Worm (Caenorhabditis elegans): Measurements from ENCODE around the gene B0198.2.

DNA sequence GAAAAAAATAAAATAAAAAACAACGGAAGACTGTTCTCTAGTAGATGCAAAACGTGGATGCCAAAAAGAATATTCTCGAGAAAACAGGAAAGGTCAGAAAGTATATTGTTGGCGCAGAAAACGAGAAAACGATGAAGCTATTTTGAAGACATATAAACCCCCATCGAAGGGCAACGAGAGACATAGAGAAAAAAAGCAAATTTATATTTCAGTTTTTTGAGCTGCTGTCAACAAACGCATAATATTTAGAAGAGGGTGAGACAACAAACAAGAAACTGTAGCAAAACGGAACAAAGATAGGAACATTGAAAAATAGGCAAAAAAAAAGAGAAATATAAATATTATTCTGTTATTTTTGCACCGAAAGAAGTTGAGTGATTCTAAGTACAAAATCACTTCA, 33.3 kb upstream of the B0198.2 start:
- no peak for TF ChIP-seq ama-1 (optimal IDR thresholded peaks at IDR 0.05)
- no peak for TF ChIP-seq tra-4 (tag; optimal IDR thresholded peaks at IDR 0.05)
- no peak for TF ChIP-seq tbx-37 (GFP tag; conservative IDR thresholded peaks at IDR 0.05)
- no peak for TF ChIP-seq ets-7 (tag; optimal IDR thresholded peaks at IDR 0.05)
- no peak for TF ChIP-seq hmg-4 (GFP tag; optimal IDR thresholded peaks at IDR 0.05)
- no peak for TF ChIP-seq aly-1 (tag; optimal IDR thresholded peaks at IDR 0.05)
